Fruit fly (Drosophila melanogaster): ENCODE measurements around the gene dbe.
A peak's percentile ranks its signal among the peaks of the same experiment; 100 is the strongest.

dbe gene

DNA sequence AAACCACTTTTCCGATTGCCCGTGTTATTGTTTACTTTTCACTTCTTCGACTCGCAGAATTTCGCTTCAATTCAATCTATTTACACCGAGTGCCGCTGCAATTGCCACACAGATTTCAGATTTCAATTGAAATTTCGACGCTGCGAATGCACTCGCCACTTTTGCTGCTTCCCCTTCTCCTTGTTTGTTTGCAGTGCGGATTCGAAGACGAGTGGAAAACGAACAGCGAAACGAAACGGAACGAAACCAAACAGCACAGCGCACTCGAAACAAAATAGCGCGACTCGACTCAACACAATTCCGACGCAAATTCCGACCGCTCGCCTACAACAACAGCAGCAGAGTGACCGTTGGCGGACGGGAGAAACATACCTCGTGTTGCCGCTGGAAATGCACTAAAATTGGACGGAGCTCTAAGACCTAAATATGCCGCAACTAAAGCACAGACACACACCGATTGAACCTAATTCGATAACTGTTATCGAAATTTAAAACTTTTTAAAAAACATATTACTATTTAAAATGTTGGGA lies 18.9 kb downstream of the dbe start, which contains the start of gene drongo:
Gene drongo (minus strand): TSS at position 345 of the 531 bp plus-strand sequence.
- TF ChIP-seq CG15710 (tag; optimal IDR thresholded peaks at IDR 0.05), result peak; percentile 7
- TF ChIP-seq CG14655 (GFP tag; optimal IDR thresholded peaks at IDR 0.05), result no peak
- TF ChIP-seq gl (tag; optimal IDR thresholded peaks at IDR 0.05), result peak; percentile 13
- peak; percentile 53 for TF ChIP-seq EcR (GFP tag; optimal IDR thresholded peaks at IDR 0.05)
- TF ChIP-seq rn (GFP tag; IDR thresholded peaks at IDR 0.05), result no peak
- TF ChIP-seq CG10348 (GFP tag; IDR thresholded peaks at IDR 0.05), result no peak
- TF ChIP-seq CG8301 (tag; optimal IDR thresholded peaks at IDR 0.05), result no peak
- TF ChIP-seq fd96Ca (GFP tag; IDR thresholded peaks at IDR 0.05), result no peak; the same call in 2 of the 3 replicates
- TF ChIP-seq Snoo (tag; optimal IDR thresholded peaks at IDR 0.05), result peak; percentile 14
- peak; percentile 74 for TF ChIP-seq CG4496 (GFP tag; IDR thresholded peaks at IDR 0.05)
- TF ChIP-seq CG8159 (tag; optimal IDR thresholded peaks at IDR 0.05), result peak; percentile 7
- TF ChIP-seq CG12605 (GFP tag; IDR thresholded peaks at IDR 0.05), result peak; percentile 77
- no peak for TF ChIP-seq CG34367 (tag; optimal IDR thresholded peaks at IDR 0.05)
- TF ChIP-seq CG9948 (tag; optimal IDR thresholded peaks at IDR 0.05), result no peak
- no peak for TF ChIP-seq CG17806 (tag; optimal IDR thresholded peaks at IDR 0.05)
- TF ChIP-seq CG13204 (GFP tag; optimal IDR thresholded peaks at IDR 0.05), result peak; percentile 48
- TF ChIP-seq CG32121 (GFP tag; IDR thresholded peaks at IDR 0.05), result peak; percentile 16; the same call in 1 of the 2 replicates
- TF ChIP-seq Pif1A (GFP tag; optimal IDR thresholded peaks at IDR 0.05), result no peak
- no peak for TF ChIP-seq D1 (tag; optimal IDR thresholded peaks at IDR 0.05)
- TF ChIP-seq Ets98B (GFP tag; IDR thresholded peaks at IDR 0.05), result peak; percentile 64; the same call in 1 of the 2 replicates
- no peak for TF ChIP-seq Pif1B (GFP tag; optimal IDR thresholded peaks at IDR 0.05)

dm6 chr2L:849787-850512 lies 19.7 kb downstream of the dbe start:
- no peak for TF ChIP-seq CG12605 (GFP tag; IDR thresholded peaks at IDR 0.05)
- no peak for TF ChIP-seq CG4496 (GFP tag; IDR thresholded peaks at IDR 0.05)
- TF ChIP-seq rn (GFP tag; IDR thresholded peaks at IDR 0.05), result no peak
- TF ChIP-seq gl (tag; optimal IDR thresholded peaks at IDR 0.05), result no peak
- no peak for TF ChIP-seq CG17806 (tag; optimal IDR thresholded peaks at IDR 0.05)
- peak; percentile 68 for TF ChIP-seq CG13204 (GFP tag; optimal IDR thresholded peaks at IDR 0.05)
- TF ChIP-seq CG14655 (GFP tag; optimal IDR thresholded peaks at IDR 0.05), result no peak

DNA sequence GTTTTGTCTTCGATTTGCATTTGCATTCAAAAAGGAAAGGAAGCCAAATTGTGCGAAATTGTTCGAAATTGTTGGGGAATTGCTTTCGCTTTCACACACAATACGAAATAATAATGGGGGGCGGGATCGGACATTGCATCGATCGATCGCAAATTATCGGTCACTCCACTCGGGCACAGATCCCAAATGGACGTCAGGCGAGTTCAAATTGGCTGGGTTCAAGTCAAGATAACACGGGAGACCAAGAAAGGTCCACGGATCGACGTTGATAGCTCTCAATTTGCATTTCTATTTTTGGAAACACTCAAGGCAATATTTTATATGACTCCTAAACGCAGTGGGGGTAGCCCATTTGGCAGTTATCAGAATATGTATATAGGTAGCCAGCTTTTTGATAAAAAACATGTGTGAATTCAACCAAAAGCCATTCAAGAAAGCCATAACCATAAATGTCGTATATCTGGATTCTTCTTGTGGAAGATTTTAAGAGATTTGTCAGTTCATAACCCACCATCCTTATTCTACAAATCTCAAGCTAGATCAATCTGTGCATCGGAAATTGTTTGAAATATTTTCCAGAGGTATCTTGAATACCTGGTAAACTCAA lies 20.4 kb downstream of the dbe start:
- no peak for TF ChIP-seq fd96Ca (GFP tag; IDR thresholded peaks at IDR 0.05)
- TF ChIP-seq CG13204 (GFP tag; optimal IDR thresholded peaks at IDR 0.05), result no peak
- no peak for TF ChIP-seq Pif1A (GFP tag; optimal IDR thresholded peaks at IDR 0.05)
- TF ChIP-seq EcR (GFP tag; optimal IDR thresholded peaks at IDR 0.05), result peak; percentile 43
- no peak for TF ChIP-seq CG17806 (tag; optimal IDR thresholded peaks at IDR 0.05)
- TF ChIP-seq CG9948 (tag; optimal IDR thresholded peaks at IDR 0.05), result no peak

DNA sequence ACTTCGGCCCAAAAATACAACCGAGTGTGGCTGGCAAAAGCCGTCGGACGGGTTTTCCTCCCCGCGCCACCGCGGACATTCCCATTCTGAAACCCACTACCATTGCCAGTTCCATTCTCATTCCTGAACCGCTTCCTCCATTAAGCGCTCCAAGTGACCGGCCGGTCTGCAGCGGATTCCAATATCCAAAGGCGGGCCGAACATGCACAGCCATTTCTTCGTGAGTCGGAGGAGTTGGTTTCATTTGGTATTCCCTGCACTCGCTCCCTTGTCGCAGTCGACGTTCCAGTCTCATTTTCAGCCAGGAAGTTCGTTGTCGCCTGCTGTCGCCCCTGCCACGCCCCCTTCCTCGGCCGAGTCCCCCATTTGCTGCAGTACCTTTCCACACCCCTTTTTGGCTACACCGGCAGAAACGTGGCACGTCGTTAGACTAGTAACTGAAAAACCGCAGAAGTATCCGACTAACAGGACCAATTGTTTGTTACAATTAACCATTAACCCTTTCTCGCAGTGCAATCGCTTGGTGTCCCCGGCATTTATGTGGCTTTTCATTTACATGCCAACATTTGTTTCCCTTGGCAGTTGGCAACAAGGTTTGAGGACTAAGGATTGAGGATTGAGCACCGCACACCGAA lies 21.6 kb downstream of the dbe start:
- peak; percentile 55 for TF ChIP-seq CG8301 (tag; optimal IDR thresholded peaks at IDR 0.05)
- peak; percentile 78 for TF ChIP-seq CG14655 (GFP tag; optimal IDR thresholded peaks at IDR 0.05)
- TF ChIP-seq CG15710 (tag; optimal IDR thresholded peaks at IDR 0.05), result peak; percentile 61
- TF ChIP-seq CG4496 (GFP tag; IDR thresholded peaks at IDR 0.05), result peak; percentile 77
- TF ChIP-seq Pif1B (GFP tag; optimal IDR thresholded peaks at IDR 0.05), result peak; percentile 75
- TF ChIP-seq Ets98B (GFP tag; IDR thresholded peaks at IDR 0.05), result peak; percentile 51
- TF ChIP-seq CG12605 (GFP tag; IDR thresholded peaks at IDR 0.05), result peak; percentile 42
- TF ChIP-seq CG8159 (tag; optimal IDR thresholded peaks at IDR 0.05), result peak; percentile 72
- peak; percentile 90 for TF ChIP-seq CG13204 (GFP tag; optimal IDR thresholded peaks at IDR 0.05)
- TF ChIP-seq gl (tag; optimal IDR thresholded peaks at IDR 0.05), result peak; percentile 78
- 0 out of 2 replicates have a peak, but pooled peaks have one; percentile 27 for TF ChIP-seq rn (GFP tag; IDR thresholded peaks at IDR 0.05)
- no peak; the same call in 1 of the 2 replicates for TF ChIP-seq CG32121 (GFP tag; IDR thresholded peaks at IDR 0.05)
- TF ChIP-seq CG10348 (GFP tag; IDR thresholded peaks at IDR 0.05), result no peak
- TF ChIP-seq Snoo (tag; optimal IDR thresholded peaks at IDR 0.05), result peak; percentile 80
- peak; percentile 46; the same call in 1 of the 3 replicates for TF ChIP-seq fd96Ca (GFP tag; IDR thresholded peaks at IDR 0.05)
- TF ChIP-seq EcR (GFP tag; optimal IDR thresholded peaks at IDR 0.05), result peak; percentile 80
- peak; percentile 63 for TF ChIP-seq CG9948 (tag; optimal IDR thresholded peaks at IDR 0.05)
- TF ChIP-seq CG34367 (tag; optimal IDR thresholded peaks at IDR 0.05), result peak; percentile 54
- TF ChIP-seq CG17806 (tag; optimal IDR thresholded peaks at IDR 0.05), result peak; percentile 71
- no peak for TF ChIP-seq D1 (tag; optimal IDR thresholded peaks at IDR 0.05)
- TF ChIP-seq Pif1A (GFP tag; optimal IDR thresholded peaks at IDR 0.05), result peak; percentile 79

- TF ChIP-seq CG32121 (GFP tag; IDR thresholded peaks at IDR 0.05) (no peak), CG13204 (GFP tag; optimal IDR thresholded peaks at IDR 0.05) (no peak), CG14655 (GFP tag; optimal IDR thresholded peaks at IDR 0.05) (peak; percentile 83), Pif1A (GFP tag; optimal IDR thresholded peaks at IDR 0.05) (peak; percentile 41), CG17806 (tag; optimal IDR thresholded peaks at IDR 0.05) (peak; percentile 34), CG12605 (GFP tag; IDR thresholded peaks at IDR 0.05) (peak; percentile 53; the same call in 1 of the 2 replicates), CG9948 (tag; optimal IDR thresholded peaks at IDR 0.05) (peak; percentile 42), gl (tag; optimal IDR thresholded peaks at IDR 0.05) (no peak), CG34367 (tag; optimal IDR thresholded peaks at IDR 0.05) (no peak), Pif1B (GFP tag; optimal IDR thresholded peaks at IDR 0.05) (peak; percentile 40), CG15710 (tag; optimal IDR thresholded peaks at IDR 0.05) (peak; percentile 45), Ets98B (GFP tag; IDR thresholded peaks at IDR 0.05) (no peak; the same call in 1 of the 2 replicates), D1 (tag; optimal IDR thresholded peaks at IDR 0.05) (no peak), CG4496 (GFP tag; IDR thresholded peaks at IDR 0.05) (peak; percentile 38; the same call in 2 of the 3 replicates), CG8159 (tag; optimal IDR thresholded peaks at IDR 0.05) (peak; percentile 49), CG8301 (tag; optimal IDR thresholded peaks at IDR 0.05) (peak; percentile 67), fd96Ca (GFP tag; IDR thresholded peaks at IDR 0.05) (no peak), Snoo (tag; optimal IDR thresholded peaks at IDR 0.05) (peak; percentile 28)
Observed at dm6 chr2L:847189-847987, 22.3 kb downstream of the dbe start.

Measured in whole organism, pupa.